Worm (Caenorhabditis elegans): ENCODE data around the gene pqn-25.

The pqn-25 gene

DNA sequence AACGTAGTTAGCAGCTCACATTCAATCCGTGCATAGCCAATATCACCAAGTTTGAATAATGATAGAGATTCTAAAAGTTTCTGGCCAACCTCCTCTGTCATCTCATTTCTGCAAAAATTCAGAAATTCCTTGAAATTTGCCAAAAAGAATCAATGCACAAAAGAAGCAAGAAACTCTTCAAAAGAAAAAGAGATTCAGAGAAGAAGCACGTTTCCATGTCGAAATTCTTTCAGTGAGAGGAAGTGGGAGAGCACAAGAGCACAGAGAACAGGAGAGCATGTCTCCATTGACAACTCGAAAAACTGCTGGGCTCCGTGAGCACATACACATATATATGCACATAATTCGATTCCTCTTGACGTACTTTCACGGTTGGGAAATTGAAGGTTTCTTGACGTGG lies 5.0 kb upstream of the pqn-25 start, which contains the start of gene nekl-4:
nekl-4 (minus strand) TSS at position 101 of the 400 bp plus-strand sequence.
- no peak for TF ChIP-seq W03F9.2 (tag; optimal IDR thresholded peaks at IDR 0.05)
- TF ChIP-seq dao-5 (tag; optimal IDR thresholded peaks at IDR 0.05) = no peak
- no peak for TF ChIP-seq him-1 (tag; optimal IDR thresholded peaks at IDR 0.05)

DNA sequence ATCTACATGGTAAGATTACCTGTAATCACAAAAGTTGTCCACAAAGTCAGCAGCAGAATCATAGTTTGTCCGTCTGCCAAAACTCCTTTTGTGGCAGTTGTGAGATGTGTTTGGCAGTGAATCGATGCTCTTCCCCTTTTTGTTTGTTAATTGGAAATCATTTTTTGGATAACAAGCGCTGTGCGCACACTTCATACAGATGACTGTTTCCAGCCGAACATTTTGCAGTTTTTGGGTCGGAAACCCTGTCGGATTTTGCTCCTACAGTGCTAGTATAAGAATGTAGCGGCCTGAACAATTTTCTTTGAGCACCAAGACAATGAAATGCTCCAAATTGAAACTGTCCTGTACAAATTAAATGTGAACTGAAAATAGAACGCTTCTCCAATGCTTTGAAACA lies 3.7 kb downstream of the pqn-25 start, which contains the start of gene D1044.7:
D1044.7 (minus strand) TSS at position 101 of the 400 bp plus-strand sequence.
- TF ChIP-seq W03F9.2 (tag; optimal IDR thresholded peaks at IDR 0.05) (no peak), dao-5 (tag; optimal IDR thresholded peaks at IDR 0.05) (no peak), him-1 (tag; optimal IDR thresholded peaks at IDR 0.05) (no peak)

ce11 chrIII:5506936-5507335 lies 5.5 kb downstream of the pqn-25 start:
- TF ChIP-seq W03F9.2 (tag; optimal IDR thresholded peaks at IDR 0.05) = no peak

- TF ChIP-seq W03F9.2 (tag; optimal IDR thresholded peaks at IDR 0.05) = no peak
- peak; percentile 16 for TF ChIP-seq him-1 (tag; optimal IDR thresholded peaks at IDR 0.05)
These were observed 6.3 kb downstream of the pqn-25 start for ce11 chrIII:5506023-5506597.

ce11 chrIII:5505474-5506022 lies 6.9 kb downstream of the pqn-25 start:
- TF ChIP-seq him-1 (tag; optimal IDR thresholded peaks at IDR 0.05) (no peak), dao-5 (tag; optimal IDR thresholded peaks at IDR 0.05) (no peak), W03F9.2 (tag; optimal IDR thresholded peaks at IDR 0.05) (no peak)

- TF ChIP-seq him-1 (tag; optimal IDR thresholded peaks at IDR 0.05) = no peak
- TF ChIP-seq dao-5 (tag; optimal IDR thresholded peaks at IDR 0.05) = no peak
- no peak for TF ChIP-seq W03F9.2 (tag; optimal IDR thresholded peaks at IDR 0.05)
These were observed 7.5 kb downstream of the pqn-25 start for ce11 chrIII:5504725-5505473.

DNA sequence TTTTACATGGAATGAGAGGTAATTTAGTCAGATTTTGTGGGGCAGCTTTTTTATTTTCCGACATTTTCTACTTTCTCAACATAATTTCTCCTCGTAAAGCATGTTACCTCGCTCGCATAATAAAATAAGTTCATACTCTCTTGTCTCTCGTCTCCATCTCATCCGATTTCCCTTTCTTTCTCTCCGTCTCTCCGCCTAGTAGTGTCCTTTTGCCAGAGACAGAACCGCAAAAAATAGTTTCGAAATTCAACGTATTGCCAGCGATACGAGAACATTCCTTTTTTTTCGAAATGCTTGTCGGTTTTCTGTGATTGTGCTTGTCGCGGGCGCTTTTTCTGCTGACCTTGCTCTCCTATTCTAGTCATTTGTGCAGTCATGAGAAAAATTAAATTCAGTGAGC lies 8.2 kb downstream of the pqn-25 start:
- no peak for TF ChIP-seq W03F9.2 (tag; optimal IDR thresholded peaks at IDR 0.05)
- TF ChIP-seq dao-5 (tag; optimal IDR thresholded peaks at IDR 0.05) = no peak
- no peak for TF ChIP-seq him-1 (tag; optimal IDR thresholded peaks at IDR 0.05)

DNA sequence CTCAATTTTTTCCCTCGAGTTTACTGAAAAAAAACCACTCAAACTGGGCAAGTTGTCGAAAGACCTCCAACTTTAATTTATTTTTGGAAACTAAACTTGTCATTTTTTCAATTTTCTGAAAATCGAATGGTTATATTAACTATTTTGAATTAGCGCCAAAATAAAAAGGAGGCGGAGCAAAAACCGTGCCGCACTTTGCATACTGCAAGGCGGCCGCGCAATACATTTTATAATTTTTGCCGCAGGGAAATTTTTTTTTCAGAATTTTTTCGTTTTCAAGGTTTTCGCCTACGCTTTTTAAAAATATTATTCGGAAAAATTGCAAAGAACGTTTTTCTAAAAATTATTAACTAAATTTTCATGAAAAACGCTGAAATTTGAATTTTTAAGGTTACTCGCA lies 8.7 kb downstream of the pqn-25 start:
- TF ChIP-seq dao-5 (tag; optimal IDR thresholded peaks at IDR 0.05) = no peak
- TF ChIP-seq him-1 (tag; optimal IDR thresholded peaks at IDR 0.05) = no peak
- no peak for TF ChIP-seq W03F9.2 (tag; optimal IDR thresholded peaks at IDR 0.05)

DNA sequence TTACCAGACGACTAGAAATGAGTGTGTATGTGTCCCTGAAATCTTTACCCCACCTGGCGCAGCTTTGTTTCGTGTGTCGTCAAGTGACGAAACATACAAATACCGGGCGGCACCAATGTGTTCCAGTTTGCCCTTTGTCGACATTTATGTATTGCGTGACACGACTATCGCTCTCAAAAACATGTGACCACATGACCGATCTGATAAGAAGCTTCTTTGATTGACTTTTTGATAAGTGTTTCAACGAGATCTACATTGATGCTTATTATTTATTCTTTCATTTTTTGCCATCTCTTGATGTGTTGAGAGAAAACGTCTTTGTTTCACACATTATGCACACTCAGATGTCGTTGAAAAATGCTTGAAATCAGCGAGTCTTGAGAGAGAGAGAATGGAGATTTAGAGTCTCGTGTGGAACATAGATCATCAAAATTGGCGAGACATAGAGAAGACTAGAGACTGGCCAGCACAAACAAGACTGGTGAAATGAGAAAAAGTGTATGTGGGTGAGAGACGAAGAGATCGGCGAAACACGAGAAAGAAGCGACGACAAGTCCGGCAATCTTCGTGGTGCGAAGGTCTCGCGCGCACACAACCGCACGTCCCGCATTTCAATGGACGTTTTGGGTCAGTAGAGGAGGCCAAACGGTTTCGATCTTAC lies 9.4 kb downstream of the pqn-25 start:
- TF ChIP-seq W03F9.2 (tag; optimal IDR thresholded peaks at IDR 0.05) (no peak), dao-5 (tag; optimal IDR thresholded peaks at IDR 0.05) (no peak), him-1 (tag; optimal IDR thresholded peaks at IDR 0.05) (peak; percentile 32)

DNA sequence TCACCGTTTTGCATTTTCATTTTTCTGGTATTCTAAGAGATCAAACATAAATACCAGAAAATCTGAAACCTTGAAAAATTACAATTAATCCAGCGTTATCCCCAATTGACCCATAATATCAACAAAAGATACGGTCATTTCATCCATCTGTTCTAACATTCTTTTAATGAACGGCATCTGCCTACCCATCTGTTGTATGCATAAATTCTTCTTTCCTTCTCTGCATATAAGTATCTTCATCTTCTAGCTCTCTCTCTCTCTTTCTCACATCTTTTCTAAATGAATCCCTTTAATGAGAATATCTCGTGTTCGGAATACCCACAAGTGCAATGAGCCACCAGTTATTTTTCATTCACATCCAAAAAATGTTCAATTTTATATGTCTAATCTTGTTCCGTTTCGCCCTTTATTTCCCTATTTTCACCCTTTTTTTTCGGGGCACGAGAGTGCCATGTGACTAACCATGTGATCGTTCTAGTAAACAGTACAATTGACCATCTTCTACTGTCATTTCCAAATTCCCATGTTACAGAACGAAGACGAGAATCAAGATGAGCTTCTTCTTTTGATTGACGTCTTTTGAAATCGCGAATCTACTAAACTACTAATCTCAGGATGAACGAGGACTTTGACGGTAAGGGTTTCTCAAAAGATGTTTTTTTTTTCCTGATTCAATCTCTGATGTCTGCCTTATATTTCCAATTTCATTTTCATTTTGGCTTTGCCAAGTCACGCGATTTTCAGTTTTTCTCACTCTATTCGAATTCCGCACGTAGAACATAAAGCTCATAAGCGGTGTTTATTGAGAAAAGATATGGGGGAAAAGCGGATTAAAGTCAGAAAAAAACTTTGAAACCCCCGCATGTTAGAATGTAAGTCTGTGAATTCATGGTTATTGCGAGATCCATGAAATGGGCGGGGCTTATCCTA lies 10.8 kb downstream of the pqn-25 start, which contains the start of gene R02F2.1:
R02F2.1 (plus strand) TSS at position 528 of the 930 bp plus-strand sequence.
- TF ChIP-seq W03F9.2 (tag; optimal IDR thresholded peaks at IDR 0.05) (no peak), dao-5 (tag; optimal IDR thresholded peaks at IDR 0.05) (no peak), him-1 (tag; optimal IDR thresholded peaks at IDR 0.05) (no peak)

- TF ChIP-seq him-1 (tag; optimal IDR thresholded peaks at IDR 0.05) (no peak), W03F9.2 (tag; optimal IDR thresholded peaks at IDR 0.05) (no peak), dao-5 (tag; optimal IDR thresholded peaks at IDR 0.05) (no peak)
These were observed 11.7 kb downstream of the pqn-25 start for ce11 chrIII:5500732-5501131.

- no peak for TF ChIP-seq W03F9.2 (tag; optimal IDR thresholded peaks at IDR 0.05)
- no peak for TF ChIP-seq him-1 (tag; optimal IDR thresholded peaks at IDR 0.05)
- no peak for TF ChIP-seq dao-5 (tag; optimal IDR thresholded peaks at IDR 0.05)
These were observed 12.5 kb downstream of the pqn-25 start for ce11 chrIII:5499942-5500341.

DNA sequence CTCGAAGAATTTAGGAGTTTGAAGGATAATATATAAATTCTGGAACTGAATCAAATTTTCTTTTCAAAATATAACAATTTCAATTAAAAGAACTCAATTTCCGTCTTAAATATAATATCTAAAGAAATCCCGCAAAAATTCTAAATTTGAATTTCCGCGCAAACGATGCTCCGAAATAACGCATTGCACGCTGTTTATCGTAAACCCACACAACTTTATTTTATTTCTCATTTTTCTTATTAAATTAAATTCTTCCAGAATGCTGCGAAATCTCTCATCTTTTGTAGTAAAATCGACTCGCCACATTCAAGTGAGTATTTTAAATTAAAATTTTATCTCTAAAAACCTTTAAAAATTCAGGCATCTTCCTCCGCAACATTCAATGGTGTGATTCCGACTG lies 13.4 kb downstream of the pqn-25 start, which contains the start of gene R02F2.9:
R02F2.9 (plus strand) TSS at position 218 of the 400 bp plus-strand sequence.
- no peak for TF ChIP-seq W03F9.2 (tag; optimal IDR thresholded peaks at IDR 0.05)
- TF ChIP-seq him-1 (tag; optimal IDR thresholded peaks at IDR 0.05) = no peak
- no peak for TF ChIP-seq dao-5 (tag; optimal IDR thresholded peaks at IDR 0.05)

Measured in whole organism, L4/young adult.